Fruit fly (Drosophila melanogaster) whole organism, embryonic: ENCODE data around the gene CG4301.

Experiments used
- Abd-B ChIP-seq: fragments of 200-800 bp; sonication (Bioruptor generic); optimal IDR thresholded peaks from 2 replicates; lab custom pipeline; 2018; ENCODE audit warnings: missing biosample characterization, mild to moderate bottlenecking, missing genetic modification characterization, moderate library complexity
- Atf3 ChIP-seq: fragments of 200-800 bp; sonication (Bioruptor generic); optimal IDR thresholded peaks from 3 replicates; lab custom pipeline; 2016; ENCODE audit warnings: missing biosample characterization, missing genetic modification characterization
- B-H1 ChIP-seq: fragments of 200-800 bp; sonication (Bioruptor generic); IDR thresholded peaks from 3 replicates; pipeline ENCODE4 v1.3.6; 2022; ENCODE audit warnings: missing biosample characterization, missing genetic modification characterization
- CG10147 ChIP-seq: fragments of 200-800 bp; sonication (Bioruptor generic); optimal IDR thresholded peaks from 2 replicates; lab custom pipeline; 2019; ENCODE audit warnings: missing biosample characterization, mild to moderate bottlenecking, missing genetic modification characterization, moderate library complexity
- CG1024 ChIP-seq: fragments of 200-800 bp; sonication (Bioruptor generic); IDR thresholded peaks from 2 replicates; pipeline ENCODE4 v1.3.6; 2022; ENCODE audit warnings: missing biosample characterization, missing genetic modification characterization
- CG11085 ChIP-seq: fragments of 200-800 bp; sonication (Bioruptor generic); IDR thresholded peaks from 2 replicates; pipeline ENCODE4 v1.3.6; 2022; ENCODE audit warnings: missing biosample characterization, missing genetic modification characterization
- CG11504 ChIP-seq: fragments of 200-800 bp; sonication (Bioruptor generic); optimal IDR thresholded peaks from 3 replicates; lab custom pipeline; 2019; ENCODE audit warnings: missing biosample characterization, mild to moderate bottlenecking, missing genetic modification characterization, moderate library complexity
- CG13624 ChIP-seq: fragments of 200-800 bp; sonication (Bioruptor generic); optimal IDR thresholded peaks from 2 replicates; lab custom pipeline; 2016; ENCODE audit warnings: missing biosample characterization, missing genetic modification characterization
- CG13775 ChIP-seq: fragments of 200-800 bp; sonication (Bioruptor generic); optimal IDR thresholded peaks from 3 replicates; lab custom pipeline; 2017; ENCODE audit warnings: missing biosample characterization, mild to moderate bottlenecking, missing genetic modification characterization
- CG14710 ChIP-seq: fragments of 200-800 bp; sonication (Bioruptor generic); optimal IDR thresholded peaks from 3 replicates; lab custom pipeline; 2019; ENCODE audit warnings: missing biosample characterization, mild to moderate bottlenecking, missing genetic modification characterization, moderate library complexity
- CG15011 ChIP-seq: fragments of 200-800 bp; sonication (Bioruptor generic); optimal IDR thresholded peaks from 3 replicates; lab custom pipeline; 2018; ENCODE audit warnings: missing biosample characterization, mild to moderate bottlenecking, missing genetic modification characterization
- CG15696 ChIP-seq: fragments of 200-800 bp; sonication (Bioruptor generic); optimal IDR thresholded peaks from 2 replicates; lab custom pipeline; 2019; ENCODE audit warnings: missing biosample characterization, mild to moderate bottlenecking, missing genetic modification characterization, moderate library complexity
- CG17361 ChIP-seq: fragments of 200-800 bp; sonication (Bioruptor generic); IDR thresholded peaks from 3 replicates; pipeline ENCODE4 v1.3.6; 2022; ENCODE audit warnings: missing biosample characterization, missing genetic modification characterization
- CG2712 ChIP-seq: fragments of 200-800 bp; optimal IDR thresholded peaks from 3 replicates; lab custom pipeline; 2019; ENCODE audit warnings: missing biosample characterization, mild to moderate bottlenecking, missing genetic modification characterization, moderate library complexity
- CG31365 ChIP-seq: fragments of 200-800 bp; sonication (Bioruptor generic); optimal IDR thresholded peaks from 2 replicates; lab custom pipeline; 2018; ENCODE audit warnings: missing biosample characterization, mild to moderate bottlenecking, missing genetic modification characterization
- CG4328 ChIP-seq: fragments of 200-800 bp; sonication (Bioruptor generic); optimal IDR thresholded peaks from 3 replicates; lab custom pipeline; 2017; ENCODE audit warnings: missing biosample characterization, missing genetic modification reagents, missing genetic modification characterization
- CG4360 ChIP-seq: fragments of 200-800 bp; sonication (Bioruptor generic); IDR thresholded peaks from 2 replicates; pipeline ENCODE4 v1.3.6; 2022; ENCODE audit warnings: missing biosample characterization, missing genetic modification characterization
- CG4820 ChIP-seq: fragments of 200-800 bp; sonication (Bioruptor generic); optimal IDR thresholded peaks from 3 replicates; lab custom pipeline; 2016; ENCODE audit warnings: missing biosample characterization, missing genetic modification characterization
- CG6654 ChIP-seq: fragments of 200-800 bp; sonication (Bioruptor generic); optimal IDR thresholded peaks from 2 replicates; lab custom pipeline; 2017; ENCODE audit warnings: missing biosample characterization, mild to moderate bottlenecking, missing genetic modification characterization
- CG9215 ChIP-seq: fragments of 200-800 bp; sonication (Bioruptor generic); IDR thresholded peaks from 2 replicates; pipeline ENCODE4 v1.3.6; 2022; ENCODE audit warnings: missing biosample characterization, missing genetic modification characterization
- D ChIP-seq, 2 experiments: fragments of 200-800 bp in 1 of 2; fragments of >200 bp in 1 of 2; sonication (Bioruptor generic) in 1 of 2; optimal IDR thresholded peaks; 2 replicates in 1 of 2; 3 replicates in 1 of 2; lab custom pipeline; 2017; ENCODE audit warnings: mild to moderate bottlenecking in 1 of 2, missing biosample characterization in 1 of 2, missing genetic modification characterization in 1 of 2, missing genetic modification reagents in 1 of 2
- Fer2 ChIP-seq: fragments of 200-800 bp; sonication (Bioruptor generic); optimal IDR thresholded peaks from 2 replicates; lab custom pipeline; 2018; ENCODE audit warnings: missing biosample characterization, mild to moderate bottlenecking, missing genetic modification characterization, moderate library complexity
- HHEX ChIP-seq: fragments of 200-800 bp; sonication (Bioruptor generic); optimal IDR thresholded peaks from 3 replicates; lab custom pipeline; 2017; ENCODE audit warnings: missing biosample characterization, mild to moderate bottlenecking, missing genetic modification characterization, missing genetic modification reagents
- HmgD ChIP-seq: fragments of 200-800 bp; sonication (Bioruptor generic); optimal IDR thresholded peaks from 3 replicates; lab custom pipeline; 2016; ENCODE audit warnings: missing biosample characterization, missing genetic modification characterization
- Myb ChIP-seq: fragments of 200-800 bp; sonication (Bioruptor generic); optimal IDR thresholded peaks from 2 replicates; lab custom pipeline; 2016; ENCODE audit warnings: missing biosample characterization, missing genetic modification characterization
- Nf-YC ChIP-seq: fragments of 200-800 bp; optimal IDR thresholded peaks from 3 replicates; lab custom pipeline; 2019; ENCODE audit warnings: missing biosample characterization, mild to moderate bottlenecking, missing genetic modification characterization, moderate library complexity
- Opbp ChIP-seq: fragments of 200-800 bp; sonication (Bioruptor generic); IDR thresholded peaks from 3 replicates; pipeline ENCODE4 v1.3.6; 2022; ENCODE audit warnings: missing biosample characterization, missing genetic modification characterization; ENCODE audit not compliant: partially characterized antibody
- Ptx1 ChIP-seq: fragments of 200-800 bp; sonication (Bioruptor generic); IDR thresholded peaks from 2 replicates; pipeline ENCODE4 v1.3.6; 2022; ENCODE audit warnings: missing biosample characterization, missing genetic modification characterization
- ara ChIP-seq: fragments of 200-800 bp; sonication (Bioruptor generic); IDR thresholded peaks from 2 replicates; pipeline ENCODE4 v1.3.6; 2022; ENCODE audit warnings: missing biosample characterization, missing genetic modification characterization
- bbx ChIP-seq: fragments of 200-800 bp; sonication (Bioruptor generic); IDR thresholded peaks from 2 replicates; pipeline ENCODE4 v1.3.6; 2022; ENCODE audit warnings: missing biosample characterization, missing genetic modification characterization; ENCODE audit not compliant: partially characterized antibody
- cato ChIP-seq: fragments of 200-800 bp; sonication (Bioruptor generic); optimal IDR thresholded peaks from 2 replicates; lab custom pipeline; 2016; ENCODE audit warnings: missing biosample characterization, missing genetic modification characterization, borderline replicate concordance
- croc ChIP-seq: fragments of 200-800 bp; sonication (Bioruptor generic); conservative IDR thresholded peaks from 3 replicates; pipeline ENCODE4 v1.3.6; 2022; ENCODE audit warnings: missing biosample characterization, missing genetic modification characterization
- dan ChIP-seq: fragments of 200-800 bp; sonication (Bioruptor generic); IDR thresholded peaks from 2 replicates; pipeline ENCODE4 v1.3.6; 2022; ENCODE audit warnings: missing biosample characterization, missing genetic modification characterization
- dpn ChIP-seq, 2 experiments: fragments of 200-800 bp; sonication (Bioruptor generic); optimal IDR thresholded peaks; 3 replicates each; lab custom pipeline; 2016; ENCODE audit warnings: missing biosample characterization in 2 of 2, missing genetic modification characterization in 2 of 2
- ems ChIP-seq: fragments of 200-800 bp; sonication (Bioruptor generic); optimal IDR thresholded peaks from 3 replicates; lab custom pipeline; 2016; ENCODE audit warnings: missing biosample characterization, missing genetic modification characterization
- eve ChIP-seq, 2 experiments: fragments of >200 bp; optimal IDR thresholded peaks; 2 replicates each; lab custom pipeline; 2017; ENCODE audit warnings: missing biosample characterization in 2 of 2, missing genetic modification characterization in 2 of 2
- kay ChIP-seq: fragments of 200-800 bp; sonication (Bioruptor generic); optimal IDR thresholded peaks from 2 replicates; lab custom pipeline; 2016; ENCODE audit warnings: missing biosample characterization, missing genetic modification characterization
- lola ChIP-seq, 3 experiments: fragments of >200 bp in 2 of 3; fragments of 200-800 bp in 1 of 3; sonication (Bioruptor generic) in 1 of 3; optimal IDR thresholded peaks; 2 replicates each; lab custom pipeline; 2017 to 2019; ENCODE audit warnings: missing biosample characterization in 3 of 3, missing genetic modification characterization in 3 of 3, mild to moderate bottlenecking in 1 of 3, moderate library complexity in 1 of 3
- mam ChIP-seq: fragments of 200-800 bp; sonication (Bioruptor generic); optimal IDR thresholded peaks from 3 replicates; lab custom pipeline; 2016; ENCODE audit warnings: missing biosample characterization, missing genetic modification characterization
- sc ChIP-seq, 3 experiments: fragments of >200 bp in 2 of 3; fragments of 200-800 bp in 1 of 3; sonication (Bioruptor generic) in 1 of 3; optimal IDR thresholded peaks; 2 replicates in 2 of 3; 3 replicates in 1 of 3; lab custom pipeline; 2017; ENCODE audit warnings: mild to moderate bottlenecking in 1 of 3, missing biosample characterization in 1 of 3, missing genetic modification characterization in 1 of 3, missing genetic modification reagents in 1 of 3
- ssp ChIP-seq: fragments of 200-800 bp; sonication (Bioruptor generic); IDR thresholded peaks from 2 replicates; pipeline ENCODE4 v1.3.6; 2022; ENCODE audit warnings: missing biosample characterization, missing genetic modification characterization
- sug ChIP-seq: fragments of 200-800 bp; optimal IDR thresholded peaks from 2 replicates; lab custom pipeline; 2019; ENCODE audit warnings: missing biosample characterization, mild to moderate bottlenecking, missing genetic modification characterization, moderate library complexity
- tin ChIP-seq: fragments of 200-800 bp; sonication (Bioruptor generic); optimal IDR thresholded peaks from 3 replicates; lab custom pipeline; 2016; ENCODE audit warnings: missing biosample characterization, missing genetic modification characterization
- twi ChIP-seq: fragments of 200-800 bp; optimal IDR thresholded peaks from 2 replicates; lab custom pipeline; 2019; ENCODE audit warnings: missing biosample characterization, mild to moderate bottlenecking, missing genetic modification characterization, moderate library complexity
- unpg ChIP-seq: fragments of 200-800 bp; sonication (Bioruptor generic); optimal IDR thresholded peaks from 3 replicates; lab custom pipeline; 2018; ENCODE audit warnings: missing biosample characterization, mild to moderate bottlenecking, missing genetic modification characterization, moderate library complexity
- usp ChIP-seq: fragments of >200 bp; optimal IDR thresholded peaks from 2 replicates; lab custom pipeline; 2017; ENCODE audit warnings: missing biosample characterization, missing genetic modification characterization
- zen2 ChIP-seq: fragments of 200-800 bp; sonication (Bioruptor generic); IDR thresholded peaks from 3 replicates; pipeline ENCODE4 v1.3.6; 2022; ENCODE audit warnings: missing biosample characterization, missing genetic modification characterization; ENCODE audit not compliant: partially characterized antibody

CG4301 gene

DNA sequence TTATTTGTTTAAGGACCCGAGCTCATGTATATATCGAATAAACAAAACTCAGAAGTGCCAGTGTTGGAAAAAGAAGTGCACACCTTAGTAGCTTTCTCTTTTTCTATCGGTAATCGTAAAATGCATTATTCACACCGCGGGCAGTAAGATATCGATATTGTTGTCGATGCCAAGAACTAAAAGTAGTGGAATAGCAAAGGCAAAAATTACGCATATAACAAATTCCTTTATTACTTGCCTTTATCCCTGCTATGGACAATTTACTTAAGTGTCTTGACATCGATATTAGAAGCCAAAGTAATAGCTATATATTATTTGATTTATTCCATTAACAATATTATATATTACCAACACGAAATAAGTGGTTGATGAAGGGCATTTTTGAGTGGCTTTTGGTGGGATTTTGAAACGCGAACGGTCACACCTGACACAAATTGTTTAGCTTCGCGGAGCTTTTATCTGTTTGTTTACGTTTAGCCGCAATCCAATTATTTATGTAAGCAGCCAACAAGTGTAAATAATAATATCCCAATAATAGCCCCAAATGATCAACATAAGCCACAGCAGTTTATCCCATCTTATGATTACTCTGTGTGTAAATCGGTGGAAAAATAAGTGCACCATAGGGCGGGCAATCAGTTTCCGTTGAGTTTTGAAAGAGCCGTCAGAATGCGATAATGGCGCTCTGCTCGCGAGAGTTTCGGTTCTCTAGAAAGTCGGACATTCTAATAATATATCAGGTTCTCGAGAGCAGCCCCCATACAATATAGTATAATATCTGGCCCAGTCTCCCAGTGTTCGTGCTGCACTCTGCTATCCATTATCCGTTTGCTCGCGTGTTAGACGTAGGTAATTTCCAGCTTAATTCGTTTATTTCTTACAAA lies 20.2 kb upstream of the CG4301 start, which contains the start of the genes CG9992 and CG4239 (continued):
- peak; percentile 53 for TF ChIP-seq Nf-YC (tag; lab: Kevin White, UChicago)
- peak; percentile 31 to 67 for TF ChIP-seq dpn (GFP tag; optimal IDR thresholded peaks at IDR 0.05; lab: Kevin White, UChicago)
- peak; percentile 20 for TF ChIP-seq HHEX (GFP tag; lab: Kevin White, UChicago)
- peak; percentile 67 for TF ChIP-seq CG13775 (GFP tag; lab: Kevin White, UChicago)
- TF ChIP-seq tin (GFP tag; lab: Kevin White, UChicago), result peak; percentile 60
- no peak for TF ChIP-seq Atf3 (GFP tag; lab: Kevin White, UChicago)
- TF ChIP-seq sug, result peak; percentile 71
- TF ChIP-seq CG4820 (GFP tag; lab: Kevin White, UChicago), result peak; percentile 3
- TF ChIP-seq Abd-B (GFP tag; lab: Kevin White, UChicago), result peak; percentile 85
- peak; percentile 40 for TF ChIP-seq unpg (GFP tag; lab: Kevin White, UChicago)
- TF ChIP-seq CG2712 (tag; lab: Kevin White, UChicago), result peak; percentile 74
- TF ChIP-seq croc, result peak; percentile 49; the same call in 2 of the 3 replicates
- peak; percentile 4 for TF ChIP-seq cato (GFP tag; lab: Kevin White, UChicago)
- TF ChIP-seq lola (GFP tag; optimal IDR thresholded peaks at IDR 0.05; lab: Kevin White, UChicago), result peak in 2 of 3 experiments; percentile 59 to 97
- no peak for TF ChIP-seq zen2 (GFP tag; lab: Robert Waterston, UW)
- TF ChIP-seq CG15011 (GFP tag; lab: Kevin White, UChicago), result peak; percentile 2
- TF ChIP-seq CG4360, result no peak
- TF ChIP-seq CG6654 (GFP tag; lab: Kevin White, UChicago), result peak; percentile 3
- TF ChIP-seq B-H1, result peak; percentile 24; the same call in 2 of the 3 replicates
- TF ChIP-seq dan (GFP tag; lab: Robert Waterston, UW), result no peak
- TF ChIP-seq CG10147, result peak; percentile 13
- TF ChIP-seq kay, result no peak
- peak; percentile 85 for TF ChIP-seq CG17361 (GFP tag; lab: Robert Waterston, UW)
- TF ChIP-seq CG31365 (tag; lab: Kevin White, UChicago), result no peak
- no peak for TF ChIP-seq D (optimal IDR thresholded peaks at IDR 0.05; lab: Kevin White, UChicago)
- peak; percentile 52 for TF ChIP-seq D (GFP tag; optimal IDR thresholded peaks at IDR 0.05; lab: Kevin White, UChicago)
- TF ChIP-seq CG1024 (GFP tag; lab: Robert Waterston, UW), result peak; percentile 29; the same call in 1 of the 2 replicates
- peak; percentile 24 for TF ChIP-seq Myb (GFP tag; lab: Kevin White, UChicago)
- peak; percentile 61; the same call in 2 of the 3 replicates for TF ChIP-seq Opbp (GFP tag; lab: Robert Waterston, UW)
- TF ChIP-seq CG13624 (GFP tag; lab: Kevin White, UChicago), result no peak
- peak; percentile 64 for TF ChIP-seq Ptx1
- TF ChIP-seq mam (GFP tag; lab: Kevin White, UChicago), result peak; percentile 61
- peak; percentile 25 for TF ChIP-seq CG4328 (GFP tag; lab: Kevin White, UChicago)
- peak; percentile 75 for TF ChIP-seq CG11504 (tag; lab: Kevin White, UChicago)
- TF ChIP-seq HmgD (GFP tag; lab: Kevin White, UChicago), result peak; percentile 25
- TF ChIP-seq bbx (GFP tag; lab: Robert Waterston, UW), result peak; percentile 69
- TF ChIP-seq ssp (GFP tag; lab: Robert Waterston, UW), result peak; percentile 97
- peak; percentile 76 for TF ChIP-seq CG9215 (GFP tag; lab: Robert Waterston, UW)
- TF ChIP-seq twi (tag; lab: Kevin White, UChicago), result peak; percentile 58
- no peak for TF ChIP-seq eve (GFP tag; optimal IDR thresholded peaks at IDR 0.05; lab: Kevin White, UChicago)
- TF ChIP-seq CG15696 (tag; lab: Kevin White, UChicago), result peak; percentile 50
- peak; percentile 56 for TF ChIP-seq Fer2 (tag; lab: Kevin White, UChicago)
- no peak for TF ChIP-seq sc (optimal IDR thresholded peaks at IDR 0.05; lab: Kevin White, UChicago)
- TF ChIP-seq sc (GFP tag; optimal IDR thresholded peaks at IDR 0.05; lab: Kevin White, UChicago), result no peak
- no peak for TF ChIP-seq ems (GFP tag; lab: Kevin White, UChicago)
- no peak for TF ChIP-seq ara (GFP tag; lab: Robert Waterston, UW)
- TF ChIP-seq CG14710 (tag; lab: Kevin White, UChicago), result peak; percentile 81
- TF ChIP-seq CG11085 (GFP tag; lab: Robert Waterston, UW), result peak; percentile 62; the same call in 1 of the 2 replicates
- TF ChIP-seq usp (GFP tag; lab: Kevin White, UChicago), result no peak
